Worm (Caenorhabditis elegans) whole organism, L1 larva: ENCODE data around the gene F13B9.2.

Experiments used
- dpl-1 ChIP-seq, 3 experiments: fragments of 150-350 bp in 2 of 3; sonication (generic microtip) in 1 of 3; optimal IDR thresholded peaks; 2 replicates each; lab custom pipeline; 2014 to 2017; ENCODE audit warnings: missing biosample characterization in 3 of 3, missing genetic modification characterization in 3 of 3, missing genetic modification reagents in 3 of 3
- efl-1 ChIP-seq, 4 experiments: fragments of 150-350 bp; optimal IDR thresholded peaks in 3 of 4; peaks in 1 of 4; 1 replicate in 1 of 4; 2 replicates in 3 of 4; lab custom pipeline; 2014; ENCODE audit warnings: missing biosample characterization in 2 of 4, missing genetic modification characterization in 2 of 4, missing genetic modification reagents in 2 of 4
- unc-30 ChIP-seq: sonication (generic microtip); optimal IDR thresholded peaks from 2 replicates; lab custom pipeline; 2017; ENCODE audit warnings: missing biosample characterization, missing genetic modification characterization

ce11 chrX:8241906-8242305 is 43.6 kb upstream of the F13B9.2 start, which contains the start of gene endu-2:
- TF ChIP-seq unc-30 (no peak), efl-1 (optimal IDR thresholded peaks at IDR 0.05; lab: Kevin White, UChicago) (no peak), efl-1 (GFP tag; optimal IDR thresholded peaks at IDR 0.05 in 1 of 2; lab: Kevin White, UChicago) (no peak), dpl-1 (GFP tag; optimal IDR thresholded peaks at IDR 0.05; lab: Kevin White, UChicago) (no peak)
